Fruit fly (Drosophila melanogaster): ENCODE measurements around the gene Polr3C.

The Polr3C gene

dm6 chr3R:12431030-12431489 is 29.2 kb upstream of the Polr3C start, which contains the start of gene Prosalpha2 (continued):
- TF ChIP-seq otp (GFP tag; IDR thresholded peaks at IDR 0.05) (no peak), tx (GFP tag; optimal IDR thresholded peaks at IDR 0.05) (no peak), CG1792 (GFP tag; optimal IDR thresholded peaks at IDR 0.05) (no peak), Stat92E (GFP tag; optimal IDR thresholded peaks at IDR 0.05) (no peak), dmrt99B (tag; optimal IDR thresholded peaks at IDR 0.05) (no peak), CG31365 (tag; optimal IDR thresholded peaks at IDR 0.05) (no peak), gcm (GFP tag; optimal IDR thresholded peaks at IDR 0.05) (no peak), CG13287 (GFP tag; IDR thresholded peaks at IDR 0.05; ENCODE audit: partially characterized antibody) (no peak; the same call in 1 of the 2 replicates), CG30431 (GFP tag; optimal IDR thresholded peaks at IDR 0.05) (no peak), Dip3 (GFP tag; optimal IDR thresholded peaks at IDR 0.05) (no peak), Bteb2 (GFP tag; optimal IDR thresholded peaks at IDR 0.05) (no peak), Sox100B (GFP tag; optimal IDR thresholded peaks at IDR 0.05) (no peak), schlank (tag; optimal IDR thresholded peaks at IDR 0.05) (no peak), CG6254 (GFP tag; optimal IDR thresholded peaks at IDR 0.05) (no peak), Doc2 (GFP tag; IDR thresholded peaks at IDR 0.05) (no peak), CG7987 (GFP tag; optimal IDR thresholded peaks at IDR 0.05) (no peak), CkIIα-i1 (GFP tag; IDR thresholded peaks at IDR 0.05) (no peak), CG8924 (tag; optimal IDR thresholded peaks at IDR 0.05) (peak; percentile 11), CG3847 (GFP tag; IDR thresholded peaks at IDR 0.05) (no peak), CG34422 (GFP tag; IDR thresholded peaks at IDR 0.05) (no peak), nerfin-2 (GFP tag; IDR thresholded peaks at IDR 0.05; ENCODE audit: partially characterized antibody) (no peak), dati (GFP tag; IDR thresholded peaks at IDR 0.05) (no peak), Pdp1 (GFP tag; optimal IDR thresholded peaks at IDR 0.05) (no peak), Oli (tag; optimal IDR thresholded peaks at IDR 0.05) (no peak), gfzf (GFP tag; optimal IDR thresholded peaks at IDR 0.05) (peak; percentile 83), CG16813 (GFP tag; IDR thresholded peaks at IDR 0.05; ENCODE audit: partially characterized antibody) (no peak; the same call in 2 of the 3 replicates), al (GFP tag; IDR thresholded peaks at IDR 0.05) (no peak), Hr51 (GFP tag; optimal IDR thresholded peaks at IDR 0.05) (no peak), CG30403 (GFP tag; optimal IDR thresholded peaks at IDR 0.05) (no peak), inv (GFP tag; IDR thresholded peaks at IDR 0.05; ENCODE audit: partially characterized antibody) (no peak), Ets97D (GFP tag; optimal IDR thresholded peaks at IDR 0.05) (peak; percentile 2), Deaf1 (tag; optimal IDR thresholded peaks at IDR 0.05) (no peak), vfl (GFP tag; optimal IDR thresholded peaks at IDR 0.05) (no peak), grau (tag; optimal IDR thresholded peaks at IDR 0.05) (peak; percentile 18), CG17361 (GFP tag; IDR thresholded peaks at IDR 0.05) (0 out of 3 replicates have a peak, but pooled peaks have one; percentile 27), Hsf (GFP tag; optimal IDR thresholded peaks at IDR 0.05) (peak; percentile 12), CG18619 (GFP tag; optimal IDR thresholded peaks at IDR 0.05) (no peak), ERR (GFP tag; optimal IDR thresholded peaks at IDR 0.05) (no peak), CG14667 (GFP tag; IDR thresholded peaks at IDR 0.05) (no peak), CG6272 (GFP tag; IDR thresholded peaks at IDR 0.05) (no peak; the same call in 1 of the 2 replicates), Hr39 (optimal IDR thresholded peaks at IDR 0.05) (no peak), Ets65A (GFP tag) (no peak), wor (GFP tag; IDR thresholded peaks at IDR 0.05) (no peak), CG1603 (tag; optimal IDR thresholded peaks at IDR 0.05) (peak; percentile 55), CG12219 (GFP tag; optimal IDR thresholded peaks at IDR 0.05) (no peak), pan (optimal IDR thresholded peaks at IDR 0.05) (no peak), pan (GFP tag; optimal IDR thresholded peaks at IDR 0.05 in 1 of 2, IDR thresholded peaks at IDR 0.05 in 1 of 2) (no peak), B-H2 (GFP tag; optimal IDR thresholded peaks at IDR 0.05) (no peak), Fer3 (tag; optimal IDR thresholded peaks at IDR 0.05) (peak; percentile 1), sim (GFP tag; IDR thresholded peaks at IDR 0.05) (no peak), gce (GFP tag; IDR thresholded peaks at IDR 0.05) (no peak), CG4404 (GFP tag; IDR thresholded peaks at IDR 0.05) (no peak)
